5 fruit fly cellular contexts compared by ENCODE assay signal in genomic region chr2L:18377109-18377508, dm6.
A peak's percentile ranks its signal among the peaks of the same experiment; 100 is the strongest.
TF ChIP-seq lines count a peak whose summit lies in the region.

No protein-coding gene starts in this region.

- no peak for TF ChIP-seq CTCF in whole organism, embryonic (GFP tag; optimal IDR thresholded peaks at IDR 0.05; lab: Kevin White, UChicago)

TF ChIP-seq in whole organism, 6 proteins besides CTCF, POLR2A, EP300 and RAD21:
- TF ChIP-seq pan (optimal IDR thresholded peaks at IDR 0.05; lab: Kevin White, UChicago) = peak; percentile 56
- TF ChIP-seq CG8478 (optimal IDR thresholded peaks at IDR 0.05; lab: Kevin White, UChicago) = no peak

TF ChIP-seq in whole organism, embryonic, 481 proteins besides CTCF, POLR2A, EP300 and RAD21 (continues in another document):
- TF ChIP-seq oc (tag; optimal IDR thresholded peaks at IDR 0.05; lab: Kevin White, UChicago) (no peak), CG14965 (GFP tag; optimal IDR thresholded peaks at IDR 0.05; lab: Kevin White, UChicago; ENCODE audit: borderline replicate concordance) (no peak), zen (tag; optimal IDR thresholded peaks at IDR 0.05; lab: Kevin White, UChicago) (no peak), Nf-YC (tag; optimal IDR thresholded peaks at IDR 0.05; lab: Kevin White, UChicago) (no peak), mirr (GFP tag; optimal IDR thresholded peaks at IDR 0.05; lab: Kevin White, UChicago) (no peak), NC2β (GFP tag; optimal IDR thresholded peaks at IDR 0.05; lab: Kevin White, UChicago) (no peak), CG2120 (GFP tag; optimal IDR thresholded peaks at IDR 0.05; lab: Kevin White, UChicago) (peak; percentile 73), CG15479 (GFP tag; optimal IDR thresholded peaks at IDR 0.05; lab: Kevin White, UChicago) (no peak), Myb (GFP tag; optimal IDR thresholded peaks at IDR 0.05; lab: Kevin White, UChicago) (peak; percentile 20), CG4328 (GFP tag; optimal IDR thresholded peaks at IDR 0.05; lab: Kevin White, UChicago) (no peak), CG10209 (GFP tag; optimal IDR thresholded peaks at IDR 0.05; lab: Kevin White, UChicago) (peak; percentile 54), gcm (GFP tag; optimal IDR thresholded peaks at IDR 0.05; lab: Kevin White, UChicago) (peak; percentile 10), pum (GFP tag; optimal IDR thresholded peaks at IDR 0.05; lab: Kevin White, UChicago) (peak; percentile 3), ken (GFP tag; IDR thresholded peaks at IDR 0.05; lab: Robert Waterston, UW) (no peak), Xbp1 (GFP tag; optimal IDR thresholded peaks at IDR 0.05; lab: Kevin White, UChicago) (peak; percentile 55), CG9817 (tag; optimal IDR thresholded peaks at IDR 0.05; lab: Kevin White, UChicago) (peak; percentile 32), CG11695 (GFP tag; IDR thresholded peaks at IDR 0.05; lab: Robert Waterston, UW) (no peak), CG11398 (GFP tag; optimal IDR thresholded peaks at IDR 0.05; lab: Kevin White, UChicago) (no peak), ftz-f1 (GFP tag; optimal IDR thresholded peaks at IDR 0.05; lab: Kevin White, UChicago) (no peak), Hr3 (GFP tag; optimal IDR thresholded peaks at IDR 0.05; lab: Kevin White, UChicago) (peak; percentile 22), Taf1 (GFP tag; IDR thresholded peaks at IDR 0.05; lab: Robert Waterston, UW) (no peak), CoRest (tag; optimal IDR thresholded peaks at IDR 0.05; lab: Kevin White, UChicago) (peak; percentile 48), CG11247 (GFP tag; IDR thresholded peaks at IDR 0.05; lab: Robert Waterston, UW) (peak; percentile 52; the same call in 1 of the 2 replicates)

TF ChIP-seq in whole organism, prepupa, 60 proteins besides CTCF, POLR2A, EP300 and RAD21 (continues in another document):
- no peak for TF ChIP-seq fd85E (GFP tag; optimal IDR thresholded peaks at IDR 0.05; lab: Kevin White, UChicago)
- peak; percentile 3 for TF ChIP-seq Sox15 (GFP tag; optimal IDR thresholded peaks at IDR 0.05; lab: Kevin White, UChicago)
- TF ChIP-seq salr (GFP tag; optimal IDR thresholded peaks at IDR 0.05; lab: Kevin White, UChicago) = no peak
- peak; percentile 65 for TF ChIP-seq Sox102F (GFP tag; optimal IDR thresholded peaks at IDR 0.05; lab: Kevin White, UChicago)
- TF ChIP-seq OdsH (GFP tag; optimal IDR thresholded peaks at IDR 0.05; lab: Kevin White, UChicago) = peak; percentile 11
- TF ChIP-seq esn (GFP tag; optimal IDR thresholded peaks at IDR 0.05; lab: Kevin White, UChicago) = peak; percentile 66
- no peak for TF ChIP-seq CG6854 (GFP tag; optimal IDR thresholded peaks at IDR 0.05; lab: Kevin White, UChicago)
- TF ChIP-seq Ets21C (GFP tag; optimal IDR thresholded peaks at IDR 0.05; lab: Kevin White, UChicago) = peak; percentile 42
- peak; percentile 4 for TF ChIP-seq net (GFP tag; optimal IDR thresholded peaks at IDR 0.05; lab: Kevin White, UChicago)
- no peak for TF ChIP-seq Hr38 (GFP tag; optimal IDR thresholded peaks at IDR 0.05; lab: Kevin White, UChicago)
- peak; percentile 38 for TF ChIP-seq Hr4 (GFP tag; optimal IDR thresholded peaks at IDR 0.05; lab: Kevin White, UChicago)
- TF ChIP-seq CG8119 (GFP tag; IDR thresholded peaks at IDR 0.05; lab: Robert Waterston, UW) = peak; percentile 40; the same call in 1 of the 3 replicates
- peak; percentile 40; the same call in 1 of the 3 replicates for TF ChIP-seq CG6163 (GFP tag; IDR thresholded peaks at IDR 0.05; lab: Robert Waterston, UW)
- peak; percentile 66 for TF ChIP-seq CG31627 (GFP tag; optimal IDR thresholded peaks at IDR 0.05; lab: Kevin White, UChicago)
- no peak for TF ChIP-seq CG6276 (GFP tag; optimal IDR thresholded peaks at IDR 0.05; lab: Kevin White, UChicago)
- TF ChIP-seq Gug (GFP tag; IDR thresholded peaks at IDR 0.05; lab: Robert Waterston, UW) = peak; percentile 38; the same call in 1 of the 2 replicates
- TF ChIP-seq dac (GFP tag; optimal IDR thresholded peaks at IDR 0.05; lab: Kevin White, UChicago) = no peak
- peak; percentile 7 for TF ChIP-seq CG8319 (GFP tag; optimal IDR thresholded peaks at IDR 0.05; lab: Kevin White, UChicago)
- TF ChIP-seq CG11762 (GFP tag; optimal IDR thresholded peaks at IDR 0.05; lab: Kevin White, UChicago; ENCODE audit: insufficient read depth) = no peak
- no peak for TF ChIP-seq CG9139 (GFP tag; optimal IDR thresholded peaks at IDR 0.05; lab: Kevin White, UChicago)
- peak in 1 of 2 experiments; percentile 43 for TF ChIP-seq ss (GFP tag; optimal IDR thresholded peaks at IDR 0.05; lab: Kevin White, UChicago)
- TF ChIP-seq CG4318 (GFP tag; optimal IDR thresholded peaks at IDR 0.05; lab: Kevin White, UChicago) = no peak

TF ChIP-seq in whole organism, pupa, 21 proteins besides CTCF, POLR2A, EP300 and RAD21:
- TF ChIP-seq Ets98B (GFP tag; IDR thresholded peaks at IDR 0.05; lab: Robert Waterston, UW) (peak; percentile 14; the same call in 1 of the 2 replicates), Snoo (tag; optimal IDR thresholded peaks at IDR 0.05; lab: Kevin White, UChicago) (peak; percentile 35), CG9948 (tag; optimal IDR thresholded peaks at IDR 0.05; lab: Kevin White, UChicago) (peak; percentile 23), CG12605 (GFP tag; IDR thresholded peaks at IDR 0.05; lab: Robert Waterston, UW) (no peak), CG8301 (tag; optimal IDR thresholded peaks at IDR 0.05; lab: Kevin White, UChicago) (peak; percentile 43), fd96Ca (GFP tag; IDR thresholded peaks at IDR 0.05; lab: Robert Waterston, UW) (no peak), CG17806 (tag; optimal IDR thresholded peaks at IDR 0.05; lab: Kevin White, UChicago) (no peak), CG14655 (GFP tag; optimal IDR thresholded peaks at IDR 0.05; lab: Kevin White, UChicago) (peak; percentile 48), CG8159 (tag; optimal IDR thresholded peaks at IDR 0.05; lab: Kevin White, UChicago) (peak; percentile 32), CG34367 (tag; optimal IDR thresholded peaks at IDR 0.05; lab: Kevin White, UChicago) (no peak), CG4496 (GFP tag; IDR thresholded peaks at IDR 0.05; lab: Robert Waterston, UW) (0 out of 3 replicates have a peak, but pooled peaks have one; percentile 44), Pif1B (GFP tag; optimal IDR thresholded peaks at IDR 0.05; lab: Kevin White, UChicago) (no peak), CG15710 (tag; optimal IDR thresholded peaks at IDR 0.05; lab: Kevin White, UChicago) (peak; percentile 6)

TF ChIP-seq in whole organism, wandering third instar larva, 38 proteins besides CTCF, POLR2A, EP300 and RAD21:
- peak; percentile 49 for TF ChIP-seq ey (GFP tag; optimal IDR thresholded peaks at IDR 0.05; lab: Kevin White, UChicago)
- TF ChIP-seq Dif (GFP tag; optimal IDR thresholded peaks at IDR 0.05; lab: Kevin White, UChicago; ENCODE audit: partially characterized antibody) = no peak
- no peak for TF ChIP-seq pan (optimal IDR thresholded peaks at IDR 0.05; lab: Kevin White, UChicago)
- peak; percentile 20 for TF ChIP-seq Sp1 (GFP tag; optimal IDR thresholded peaks at IDR 0.05; lab: Kevin White, UChicago)
- peak; percentile 45 for TF ChIP-seq h (GFP tag; optimal IDR thresholded peaks at IDR 0.05; lab: Kevin White, UChicago)
- no peak for TF ChIP-seq tai (GFP tag; optimal IDR thresholded peaks at IDR 0.05; lab: Kevin White, UChicago)
- no peak for TF ChIP-seq Mio (GFP tag; optimal IDR thresholded peaks at IDR 0.05; lab: Kevin White, UChicago)
- TF ChIP-seq dl (GFP tag; optimal IDR thresholded peaks at IDR 0.05; lab: Kevin White, UChicago; ENCODE audit: insufficient read depth in 1 of 2, partially characterized antibody in 2 of 2) = no peak
- no peak for TF ChIP-seq brk (GFP tag; optimal IDR thresholded peaks at IDR 0.05; lab: Kevin White, UChicago)
- no peak for TF ChIP-seq Abd-B (GFP tag; optimal IDR thresholded peaks at IDR 0.05; lab: Kevin White, UChicago)
- no peak for TF ChIP-seq sv (GFP tag; optimal IDR thresholded peaks at IDR 0.05; lab: Kevin White, UChicago)
- TF ChIP-seq Hr83 (GFP tag; optimal IDR thresholded peaks at IDR 0.05; lab: Kevin White, UChicago; ENCODE audit: poor library complexity, severe bottlenecking) = no peak
- TF ChIP-seq CG9705 (GFP tag; optimal IDR thresholded peaks at IDR 0.05; lab: Kevin White, UChicago) = no peak
- peak; percentile 57 for TF ChIP-seq woc (GFP tag; optimal IDR thresholded peaks at IDR 0.05; lab: Kevin White, UChicago)
- no peak for TF ChIP-seq Vsx2 (GFP tag; optimal IDR thresholded peaks at IDR 0.05; lab: Kevin White, UChicago; ENCODE audit: partially characterized antibody)
- peak; percentile 51 for TF ChIP-seq OdsH (GFP tag; optimal IDR thresholded peaks at IDR 0.05; lab: Kevin White, UChicago)
- peak; percentile 56 for TF ChIP-seq HLH106 (tag; optimal IDR thresholded peaks at IDR 0.05; lab: Kevin White, UChicago)
- no peak for TF ChIP-seq dsf (GFP tag; optimal IDR thresholded peaks at IDR 0.05; lab: Kevin White, UChicago; ENCODE audit: borderline replicate concordance)
- no peak for TF ChIP-seq GATAd (GFP tag; optimal IDR thresholded peaks at IDR 0.05; lab: Kevin White, UChicago)
- peak; percentile 58 for TF ChIP-seq fru (GFP tag; optimal IDR thresholded peaks at IDR 0.05; lab: Kevin White, UChicago)
- TF ChIP-seq psq (GFP tag; optimal IDR thresholded peaks at IDR 0.05; lab: Kevin White, UChicago) = peak; percentile 48
- TF ChIP-seq rgr (GFP tag; optimal IDR thresholded peaks at IDR 0.05; lab: Kevin White, UChicago) = peak; percentile 46
- no peak for TF ChIP-seq Rel (GFP tag; optimal IDR thresholded peaks at IDR 0.05; lab: Kevin White, UChicago)
- TF ChIP-seq Rel (tag; optimal IDR thresholded peaks at IDR 0.05; lab: Kevin White, UChicago) = no peak
- peak; percentile 38 for TF ChIP-seq br (GFP tag; optimal IDR thresholded peaks at IDR 0.05; lab: Kevin White, UChicago)
- TF ChIP-seq CrebA (GFP tag; optimal IDR thresholded peaks at IDR 0.05; lab: Kevin White, UChicago; ENCODE audit: borderline replicate concordance) = no peak
- TF ChIP-seq usp (GFP tag; optimal IDR thresholded peaks at IDR 0.05; lab: Kevin White, UChicago) = no peak
- no peak for TF ChIP-seq Hnf4 (GFP tag; optimal IDR thresholded peaks at IDR 0.05; lab: Kevin White, UChicago)
- TF ChIP-seq foxo (GFP tag; optimal IDR thresholded peaks at IDR 0.05; lab: Kevin White, UChicago) = peak in 1 of 2 experiments; percentile 58
- TF ChIP-seq Dfd (GFP tag; optimal IDR thresholded peaks at IDR 0.05; lab: Kevin White, UChicago) = no peak
- TF ChIP-seq dmrt93B (GFP tag; optimal IDR thresholded peaks at IDR 0.05; lab: Kevin White, UChicago) = peak; percentile 22
- no peak for TF ChIP-seq Myc (optimal IDR thresholded peaks at IDR 0.05; lab: Kevin White, UChicago)
- TF ChIP-seq Jra (GFP tag; optimal IDR thresholded peaks at IDR 0.05; lab: Kevin White, UChicago) = no peak
